Fruit fly (Drosophila melanogaster): Measurements from ENCODE around the gene CG14073.

Gene CG14073

dm6 chr3L:18765657-18766592 is 54.5 kb downstream of the CG14073 start (continued):
- TF ChIP-seq pan (optimal IDR thresholded peaks at IDR 0.05) (no peak), pan (GFP tag; optimal IDR thresholded peaks at IDR 0.05 in 1 of 2, IDR thresholded peaks at IDR 0.05 in 1 of 2) (peak in 1 of 2 experiments; percentile 42), sqz (GFP tag; optimal IDR thresholded peaks at IDR 0.05) (peak; percentile 71), phol (tag; optimal IDR thresholded peaks at IDR 0.05) (peak; percentile 50), CG8281 (tag; optimal IDR thresholded peaks at IDR 0.05) (peak; percentile 23), CG31441 (GFP tag; IDR thresholded peaks at IDR 0.05) (peak; percentile 27; the same call in 1 of the 2 replicates), ara (GFP tag; IDR thresholded peaks at IDR 0.05) (peak; percentile 52; the same call in 1 of the 2 replicates), CG33557 (GFP tag; optimal IDR thresholded peaks at IDR 0.05) (peak; percentile 77), ewg (GFP tag; optimal IDR thresholded peaks at IDR 0.05) (no peak), CG7556 (GFP tag; optimal IDR thresholded peaks at IDR 0.05) (peak; percentile 56), CG8924 (tag; optimal IDR thresholded peaks at IDR 0.05) (no peak), Adf1 (GFP tag; IDR thresholded peaks at IDR 0.05) (peak; percentile 99), row (GFP tag; IDR thresholded peaks at IDR 0.05) (0 out of 3 replicates have a peak, but pooled peaks have one; percentile 26), CG1603 (tag; optimal IDR thresholded peaks at IDR 0.05) (peak; percentile 7), jigr1 (GFP tag; IDR thresholded peaks at IDR 0.05) (no peak), kah (GFP tag; optimal IDR thresholded peaks at IDR 0.05) (peak; percentile 2), nom (GFP tag; optimal IDR thresholded peaks at IDR 0.05) (peak; percentile 59), CG11504 (tag; optimal IDR thresholded peaks at IDR 0.05) (peak; percentile 74), CG2889 (GFP tag; IDR thresholded peaks at IDR 0.05) (no peak), CG11085 (GFP tag; IDR thresholded peaks at IDR 0.05) (peak; percentile 8; the same call in 1 of the 2 replicates), sr (GFP tag; IDR thresholded peaks at IDR 0.05) (0 out of 3 replicates have a peak, but pooled peaks have one; percentile 4), chinmo (GFP tag; IDR thresholded peaks at IDR 0.05; ENCODE audit: partially characterized antibody) (peak; percentile 92), Oli (tag; optimal IDR thresholded peaks at IDR 0.05) (peak; percentile 48), CG4424 (GFP tag; optimal IDR thresholded peaks at IDR 0.05) (peak; percentile 11), Chrac-16 (GFP tag; optimal IDR thresholded peaks at IDR 0.05) (no peak), BtbVII (GFP tag; optimal IDR thresholded peaks at IDR 0.05) (peak; percentile 4), CG30403 (GFP tag; optimal IDR thresholded peaks at IDR 0.05) (peak; percentile 53), Kr (GFP tag; optimal IDR thresholded peaks at IDR 0.05) (peak; percentile 6), run (tag; optimal IDR thresholded peaks at IDR 0.05) (peak; percentile 4), Hr51 (GFP tag; optimal IDR thresholded peaks at IDR 0.05) (peak in 1 of 2 experiments; percentile 74), p53 (GFP tag; optimal IDR thresholded peaks at IDR 0.05) (no peak), slbo (GFP tag; IDR thresholded peaks at IDR 0.05) (no peak), ci (GFP tag; IDR thresholded peaks at IDR 0.05) (peak; percentile 63; the same call in 2 of the 3 replicates), bbx (GFP tag; IDR thresholded peaks at IDR 0.05; ENCODE audit: partially characterized antibody) (peak; percentile 32; the same call in 1 of the 2 replicates), chm (GFP tag; IDR thresholded peaks at IDR 0.05) (peak; percentile 31; the same call in 1 of the 2 replicates), unpg (GFP tag; optimal IDR thresholded peaks at IDR 0.05) (no peak), CG7839 (tag; optimal IDR thresholded peaks at IDR 0.05) (peak; percentile 27), CG11247 (GFP tag; IDR thresholded peaks at IDR 0.05) (0 out of 2 replicates have a peak, but pooled peaks have one; percentile 23), zen2 (GFP tag; IDR thresholded peaks at IDR 0.05; ENCODE audit: partially characterized antibody) (peak; percentile 79; the same call in 2 of the 3 replicates), CG17328 (GFP tag; IDR thresholded peaks at IDR 0.05) (0 out of 2 replicates have a peak, but pooled peaks have one; percentile 33), Spps (tag; optimal IDR thresholded peaks at IDR 0.05) (peak; percentile 53), CG6175 (GFP tag; IDR thresholded peaks at IDR 0.05) (no peak), Rfx (GFP tag; IDR thresholded peaks at IDR 0.05) (no peak; the same call in 1 of the 2 replicates), CG6654 (GFP tag; optimal IDR thresholded peaks at IDR 0.05) (no peak), onecut (GFP tag; IDR thresholded peaks at IDR 0.05) (peak; percentile 47), vvl (GFP tag; IDR thresholded peaks at IDR 0.05) (peak; percentile 59; the same call in 1 of the 2 replicates), cg (GFP tag; optimal IDR thresholded peaks at IDR 0.05) (peak; percentile 68)

Measured in whole organism, embryonic.